Worm (Caenorhabditis elegans): ENCODE data around the gene F19G12.8.

DNA sequence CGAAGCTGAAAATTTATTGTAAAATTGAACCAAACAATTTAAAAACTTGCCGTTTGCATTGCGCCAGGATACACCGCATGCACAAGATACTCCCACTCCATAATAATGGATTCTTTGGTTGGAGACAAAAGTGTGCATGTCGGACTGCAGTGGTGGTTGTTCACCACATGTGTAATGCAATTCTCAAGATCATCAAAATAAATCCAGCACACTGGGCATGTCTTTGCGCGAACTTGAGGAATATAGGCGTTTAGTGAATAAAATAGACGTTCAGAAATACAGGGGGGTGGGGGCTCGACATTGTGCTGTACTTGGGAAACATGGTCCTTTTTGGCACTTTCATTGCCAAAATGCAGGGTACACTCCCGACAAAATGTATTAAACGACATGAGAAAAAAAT is 9.3 kb downstream of the F19G12.8 start, which contains the start of gene F19G12.11:
- TF ChIP-seq nfya-1 (tag; optimal IDR thresholded peaks at IDR 0.05) = no peak
- TF ChIP-seq ceh-18 (tag; optimal IDR thresholded peaks at IDR 0.05) = no peak
- no peak for TF ChIP-seq unc-42 (tag; optimal IDR thresholded peaks at IDR 0.05)
- no peak for TF ChIP-seq pqm-1 (tag; optimal IDR thresholded peaks at IDR 0.05)
- no peak for TF ChIP-seq unc-55 (GFP tag; optimal IDR thresholded peaks at IDR 0.05)
- TF ChIP-seq ceh-2 (tag; optimal IDR thresholded peaks at IDR 0.05) = no peak
- no peak for TF ChIP-seq hlh-8 (tag; optimal IDR thresholded peaks at IDR 0.05)
- no peak for TF ChIP-seq rnt-1 (tag; optimal IDR thresholded peaks at IDR 0.05)
- no peak for TF ChIP-seq pha-4 (tag; optimal IDR thresholded peaks at IDR 0.05)
- TF ChIP-seq nhr-11 (tag; optimal IDR thresholded peaks at IDR 0.05) = no peak
- no peak for TF ChIP-seq ama-1 (optimal IDR thresholded peaks at IDR 0.05)
- TF ChIP-seq gmeb-2 (tag; optimal IDR thresholded peaks at IDR 0.05) = no peak
- no peak for TF ChIP-seq F13H6.1 (tag; optimal IDR thresholded peaks at IDR 0.05)

All from whole organism, late embryonic.